Worm (Caenorhabditis elegans) whole organism, midembryonic: ENCODE data around the gene F47F2.1.

Source experiments
- T22C8.4 ChIP-seq: fragments of 200-800 bp; sonication (Bioruptor generic); IDR thresholded peaks from 2 replicates; pipeline ENCODE4 v1.3.6; 2022; ENCODE audit warnings: missing genetic modification characterization, missing compliant biosample characterization
- cog-1 ChIP-seq: sonication (generic microtip); optimal IDR thresholded peaks from 2 replicates; lab custom pipeline; 2016; ENCODE audit warnings: missing genetic modification characterization, missing compliant biosample characterization
- med-1 ChIP-seq: sonication (generic microtip); optimal IDR thresholded peaks from 2 replicates; lab custom pipeline; 2017; ENCODE audit warnings: missing genetic modification characterization, mild to moderate bottlenecking, missing compliant biosample characterization, antibody characterized with exemption, missing genetic modification reagents; ENCODE audit not compliant: insufficient read depth
- ref-1 ChIP-seq: fragments of 200-800 bp; sonication (Bioruptor generic); conservative IDR thresholded peaks from 2 replicates; pipeline ENCODE4 v1.3.6; 2022; ENCODE audit warnings: missing genetic modification reagents, missing genetic modification characterization, missing compliant biosample characterization
- ztf-29 ChIP-seq: fragments of 200-800 bp; sonication (Bioruptor generic); IDR thresholded peaks from 2 replicates; pipeline ENCODE4 v1.3.6; 2022; ENCODE audit warnings: missing genetic modification reagents, missing genetic modification characterization, missing compliant biosample characterization

- no peak for TF ChIP-seq T22C8.4
- TF ChIP-seq med-1 (GFP tag; lab: Kevin White, UChicago): no peak
- TF ChIP-seq cog-1 (tag; lab: Kevin White, UChicago): no peak
- TF ChIP-seq ztf-29: no peak
- no peak for TF ChIP-seq ref-1 (GFP tag; lab: Robert Waterston, UW)
These were observed 39.8 kb downstream of the F47F2.1 start for ce11 chrX:3918182-3918581.
